Fruit fly (Drosophila melanogaster): ENCODE measurements around the gene CG32532.
A peak's percentile ranks its signal among the peaks of the same experiment; 100 is the strongest.

Gene CG32532

dm6 chrX:19505334-19506185 is 41.7 kb downstream of the CG32532 start (continued):
- no peak for TF ChIP-seq CG10274 (GFP tag; optimal IDR thresholded peaks at IDR 0.05)
- TF ChIP-seq CG13287 (GFP tag; IDR thresholded peaks at IDR 0.05; ENCODE audit: partially characterized antibody) = peak; percentile 89
- TF ChIP-seq Opbp (GFP tag; IDR thresholded peaks at IDR 0.05; ENCODE audit: partially characterized antibody) = peak; percentile 88
- no peak for TF ChIP-seq jigr1 (GFP tag; IDR thresholded peaks at IDR 0.05)
- peak; percentile 86 for TF ChIP-seq CG34224 (GFP tag; IDR thresholded peaks at IDR 0.05; ENCODE audit: partially characterized antibody)
- TF ChIP-seq CG2712 (tag; optimal IDR thresholded peaks at IDR 0.05) = no peak
- peak; percentile 99 for TF ChIP-seq sr (GFP tag; IDR thresholded peaks at IDR 0.05)
- TF ChIP-seq Deaf1 (tag; optimal IDR thresholded peaks at IDR 0.05) = peak; percentile 78
- 0 out of 2 replicates have a peak, but pooled peaks have one; percentile 29 for TF ChIP-seq E2f1 (GFP tag; IDR thresholded peaks at IDR 0.05)
- no peak for TF ChIP-seq GATAe (GFP tag; conservative IDR thresholded peaks at IDR 0.05)
- no peak for TF ChIP-seq gcm (GFP tag; optimal IDR thresholded peaks at IDR 0.05)
- TF ChIP-seq CG16863 (GFP tag; optimal IDR thresholded peaks at IDR 0.05) = peak; percentile 70
- no peak for TF ChIP-seq Sry-β (GFP tag; optimal IDR thresholded peaks at IDR 0.05)
- no peak for TF ChIP-seq BtbVII (GFP tag; optimal IDR thresholded peaks at IDR 0.05)
- TF ChIP-seq CG1603 (tag; optimal IDR thresholded peaks at IDR 0.05) = no peak
- no peak for TF ChIP-seq Awh (GFP tag; IDR thresholded peaks at IDR 0.05)
- TF ChIP-seq CG7556 (GFP tag; optimal IDR thresholded peaks at IDR 0.05) = peak; percentile 14
- no peak for TF ChIP-seq CG4404 (GFP tag; IDR thresholded peaks at IDR 0.05)
- peak; percentile 14 for TF ChIP-seq CG9727 (GFP tag; optimal IDR thresholded peaks at IDR 0.05)
- peak; percentile 7 for TF ChIP-seq Dip3 (GFP tag; optimal IDR thresholded peaks at IDR 0.05)
- TF ChIP-seq CG9215 (GFP tag; IDR thresholded peaks at IDR 0.05) = peak; percentile 39
- peak; percentile 82 for TF ChIP-seq Myb (GFP tag; optimal IDR thresholded peaks at IDR 0.05)
- TF ChIP-seq ranshi (GFP tag; IDR thresholded peaks at IDR 0.05) = no peak
- no peak for TF ChIP-seq fd102C (GFP tag; optimal IDR thresholded peaks at IDR 0.05)
- TF ChIP-seq sens (GFP tag) = peak; percentile 72
- peak in 1 of 3 experiments; percentile 5 for TF ChIP-seq Stat92E (GFP tag; optimal IDR thresholded peaks at IDR 0.05)
- no peak for TF ChIP-seq CG31388 (GFP tag; optimal IDR thresholded peaks at IDR 0.05)
- no peak for TF ChIP-seq ro (GFP tag; IDR thresholded peaks at IDR 0.05)
- TF ChIP-seq Ssrp (tag; optimal IDR thresholded peaks at IDR 0.05) = no peak
- peak; percentile 39 for TF ChIP-seq CG8924 (tag; optimal IDR thresholded peaks at IDR 0.05)
- TF ChIP-seq CG9932 (GFP tag; IDR thresholded peaks at IDR 0.05) = peak; percentile 64
- peak; percentile 83 for TF ChIP-seq sug (tag; optimal IDR thresholded peaks at IDR 0.05)
- TF ChIP-seq CG13894 (tag; optimal IDR thresholded peaks at IDR 0.05) = peak; percentile 62
- peak; percentile 26 for TF ChIP-seq CG10267 (tag; optimal IDR thresholded peaks at IDR 0.05)
- TF ChIP-seq Atf6 (GFP tag; IDR thresholded peaks at IDR 0.05) = 0 out of 2 replicates have a peak, but pooled peaks have one; percentile 27
- TF ChIP-seq Aef1 (GFP tag; IDR thresholded peaks at IDR 0.05) = no peak
- no peak for TF ChIP-seq Abd-B (GFP tag; optimal IDR thresholded peaks at IDR 0.05)
- TF ChIP-seq MBD-R2 (GFP tag; IDR thresholded peaks at IDR 0.05) = peak; percentile 50; the same call in 1 of the 2 replicates
- no peak for TF ChIP-seq CG5180 (GFP tag; optimal IDR thresholded peaks at IDR 0.05)
- TF ChIP-seq trh (GFP tag; optimal IDR thresholded peaks at IDR 0.05) = no peak
- TF ChIP-seq Sox100B (GFP tag; optimal IDR thresholded peaks at IDR 0.05) = no peak
- 0 out of 3 replicates have a peak, but pooled peaks have one; percentile 16 for TF ChIP-seq CG11695 (GFP tag; IDR thresholded peaks at IDR 0.05)
- no peak for TF ChIP-seq bowl (GFP tag; IDR thresholded peaks at IDR 0.05)
- no peak for TF ChIP-seq Gsc (GFP tag; IDR thresholded peaks at IDR 0.05)
- TF ChIP-seq Meics (GFP tag; optimal IDR thresholded peaks at IDR 0.05) = peak; percentile 22
- TF ChIP-seq crc (GFP tag; optimal IDR thresholded peaks at IDR 0.05) = peak; percentile 27
- TF ChIP-seq Fer1 (GFP tag; optimal IDR thresholded peaks at IDR 0.05) = peak; percentile 53
- TF ChIP-seq salm (tag; optimal IDR thresholded peaks at IDR 0.05) = no peak
- TF ChIP-seq schlank (tag; optimal IDR thresholded peaks at IDR 0.05) = no peak

Measured in whole organism, embryonic.